Worm (Caenorhabditis elegans): ENCODE measurements around the gene amdh-1.
A peak's percentile ranks its signal among the peaks of the same experiment; 100 is the strongest.

Gene amdh-1

DNA sequence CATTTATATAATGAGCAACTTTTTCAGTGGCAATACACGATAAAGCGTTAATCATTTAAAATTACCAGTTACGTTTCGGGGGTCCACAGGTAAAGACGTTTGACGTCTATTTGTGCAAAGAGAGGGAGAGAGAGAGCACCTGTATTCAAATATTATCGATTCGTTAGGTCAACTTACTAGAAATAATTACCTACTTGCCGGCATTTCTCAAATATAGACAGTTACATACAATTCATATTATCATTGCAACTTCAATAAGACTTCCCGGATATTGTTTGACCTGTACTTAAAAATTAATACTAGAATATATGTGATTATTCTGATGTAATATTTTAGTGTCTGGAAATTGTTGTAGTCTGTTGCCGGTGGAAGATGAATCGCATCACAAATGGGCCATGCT lies 34.3 kb downstream of the amdh-1 start, which contains the start of gene gadr-3:
TSS of gene gadr-3 (minus strand) at position 101 of the 400 bp plus-strand sequence.
- no peak for TF ChIP-seq lin-35 (GFP tag; optimal IDR thresholded peaks at IDR 0.05)
- TF ChIP-seq bed-1 (GFP tag; IDR thresholded peaks at IDR 0.05): no peak
- TF ChIP-seq ceh-58 (GFP tag; IDR thresholded peaks at IDR 0.05): no peak
- TF ChIP-seq madf-3 (GFP tag; IDR thresholded peaks at IDR 0.05): no peak
- TF ChIP-seq egl-44 (GFP tag; IDR thresholded peaks at IDR 0.05): no peak
- TF ChIP-seq lir-1 (GFP tag; conservative IDR thresholded peaks at IDR 0.05): no peak
- TF ChIP-seq Y67H2A.10 (GFP tag; conservative IDR thresholded peaks at IDR 0.05): no peak
- no peak for TF ChIP-seq dox-1 (GFP tag; IDR thresholded peaks at IDR 0.05)
- no peak for TF ChIP-seq dpl-1 (GFP tag; optimal IDR thresholded peaks at IDR 0.05)
- no peak for TF ChIP-seq F10E7.11 (tag; optimal IDR thresholded peaks at IDR 0.05)
- no peak for TF ChIP-seq lsy-27 (tag; optimal IDR thresholded peaks at IDR 0.05; ENCODE audit: borderline replicate concordance, insufficient read depth)
- TF ChIP-seq C17E4.6 (GFP tag; IDR thresholded peaks at IDR 0.05): no peak
- no peak for TF ChIP-seq let-526 (GFP tag; IDR thresholded peaks at IDR 0.05)

ce11 chrIII:6287195-6287594 lies 35.6 kb downstream of the amdh-1 start, which contains the start of gene F47D12.6:
TSS of gene F47D12.6 (minus strand) at chrIII:6287295.
- no peak for TF ChIP-seq snpc-1.3 (tag; optimal IDR thresholded peaks at IDR 0.05; ENCODE audit: insufficient read depth)
- TF ChIP-seq nhr-80 (tag; optimal IDR thresholded peaks at IDR 0.05): peak; percentile 0
- TF ChIP-seq mcd-1 (GFP tag; IDR thresholded peaks at IDR 0.05): no peak
- TF ChIP-seq lin-40 (tag; optimal IDR thresholded peaks at IDR 0.05): no peak

ce11 chrIII:6289366-6289765 lies 37.8 kb downstream of the amdh-1 start:
- TF ChIP-seq ceh-27 (GFP tag; optimal IDR thresholded peaks at IDR 0.05): peak; percentile 27
- TF ChIP-seq attf-3 (GFP tag; conservative IDR thresholded peaks at IDR 0.05): no peak

DNA sequence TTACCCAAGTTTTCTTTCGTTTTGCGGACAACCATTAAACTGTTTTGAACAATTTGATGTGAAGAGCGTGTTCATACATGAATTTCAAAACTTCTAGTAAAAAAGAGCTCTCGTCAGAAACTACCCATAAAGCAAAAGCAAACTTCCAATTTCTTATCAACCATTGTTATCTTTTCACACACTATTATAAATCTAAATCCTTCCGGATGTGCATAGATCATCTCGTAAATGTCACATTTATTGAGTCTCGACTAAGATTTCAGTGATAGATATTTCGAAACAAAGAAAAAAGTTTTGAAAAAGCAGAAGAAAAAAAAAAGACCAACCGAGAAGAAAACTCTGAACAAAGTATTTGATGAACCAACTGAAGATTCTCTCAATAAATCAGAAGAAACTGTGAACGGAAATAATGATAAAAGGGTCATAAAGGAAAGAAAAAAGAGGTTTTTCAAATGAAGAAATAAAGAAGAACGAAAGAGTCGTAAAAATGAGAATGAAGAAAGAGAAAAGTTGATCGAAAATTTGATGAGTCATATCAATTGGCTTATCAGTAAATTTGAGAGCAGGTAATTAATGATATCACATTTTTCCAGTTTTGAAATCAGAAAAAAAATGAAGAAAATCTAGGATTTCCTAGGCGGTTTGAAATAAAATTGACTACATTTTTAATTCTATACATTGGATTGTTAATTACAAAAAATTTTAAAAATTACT lies 39.0 kb downstream of the amdh-1 start:
- TF ChIP-seq nhr-80 (tag; optimal IDR thresholded peaks at IDR 0.05) (peak; percentile 26), F49E8.2 (tag; optimal IDR thresholded peaks at IDR 0.05; ENCODE audit: insufficient read depth) (no peak)

ce11 chrIII:6295972-6296700 lies 44.5 kb downstream of the amdh-1 start, which contains the start of gene F47D12.7:
TSS of gene F47D12.7 (minus strand) at chrIII:6296022.
- no peak for TF ChIP-seq mcd-1 (GFP tag; IDR thresholded peaks at IDR 0.05)

- no peak for TF ChIP-seq ceh-40 (GFP tag; IDR thresholded peaks at IDR 0.05)
- no peak for TF ChIP-seq akir-1 (GFP tag; optimal IDR thresholded peaks at IDR 0.05)
- no peak for TF ChIP-seq B0019.2 (GFP tag; conservative IDR thresholded peaks at IDR 0.05)
These were observed 46.0 kb downstream of the amdh-1 start for ce11 chrIII:6297599-6297998.

DNA sequence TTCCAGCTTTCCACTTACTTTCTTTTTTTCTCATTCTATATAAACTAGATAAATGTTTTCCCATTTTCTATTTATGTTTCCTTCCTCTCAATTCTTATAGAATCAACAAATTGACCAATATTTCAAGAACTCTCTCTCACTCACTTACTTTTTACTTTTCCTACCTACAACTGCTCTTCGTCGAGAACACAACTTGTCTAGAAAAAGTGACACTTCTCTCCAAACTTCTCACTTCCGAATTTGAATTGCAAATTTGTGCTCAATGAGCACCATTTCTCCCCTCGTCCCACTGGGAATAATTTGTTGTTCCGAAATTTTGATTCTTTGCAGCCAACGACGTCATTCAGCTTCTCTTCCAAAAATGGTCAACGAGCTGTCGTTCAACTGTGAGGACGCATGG lies 46.5 kb downstream of the amdh-1 start, which contains the start of gene F47D12.3:
TSS of gene F47D12.3 (plus strand) at position 331 of the 400 bp plus-strand sequence.
- TF ChIP-seq madf-10 (tag; optimal IDR thresholded peaks at IDR 0.05) (no peak), attf-5 (GFP tag; optimal IDR thresholded peaks at IDR 0.05) (no peak), K11D2.4 (GFP tag; IDR thresholded peaks at IDR 0.05) (no peak), let-526 (GFP tag; IDR thresholded peaks at IDR 0.05) (no peak), somi-1 (GFP tag; optimal IDR thresholded peaks at IDR 0.05) (no peak), zim-3 (tag; optimal IDR thresholded peaks at IDR 0.05) (no peak), rpc-1 (optimal IDR thresholded peaks at IDR 0.05) (no peak), rpc-1 (tag; optimal IDR thresholded peaks at IDR 0.05) (no peak), ztf-28 (GFP tag; IDR thresholded peaks at IDR 0.05) (no peak), B0019.2 (GFP tag; conservative IDR thresholded peaks at IDR 0.05) (no peak), B0261.1 (tag; optimal IDR thresholded peaks at IDR 0.05) (no peak), C17E4.6 (GFP tag; IDR thresholded peaks at IDR 0.05) (no peak), unc-62 (GFP tag; optimal IDR thresholded peaks at IDR 0.05) (no peak), attf-6 (GFP tag; IDR thresholded peaks at IDR 0.05) (no peak), F55B11.4 (tag; optimal IDR thresholded peaks at IDR 0.05; ENCODE audit: borderline replicate concordance, insufficient read depth) (no peak), ceh-91 (GFP tag; IDR thresholded peaks at IDR 0.05) (no peak)
